Comparison of ENCODE assay signal across 1 fruit fly cellular context in the genomic region with DNA sequence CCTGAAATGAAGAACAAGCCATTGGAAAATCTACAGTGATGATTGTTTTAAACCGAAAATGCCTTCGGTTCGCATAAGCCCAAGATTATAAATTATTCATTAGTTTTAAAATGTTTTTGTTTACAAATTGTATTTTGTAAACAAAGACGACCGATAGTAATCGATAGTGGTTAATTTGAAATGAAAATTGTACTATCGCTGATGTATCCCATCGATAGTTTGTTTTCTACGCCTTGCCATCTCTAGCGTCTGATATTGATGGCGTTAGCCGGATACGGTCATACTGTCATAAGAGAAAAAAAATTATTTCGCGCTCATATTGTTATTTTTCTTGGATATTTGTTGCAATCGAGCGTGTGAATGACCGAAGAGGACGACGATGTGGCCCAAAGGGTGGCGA.
A peak's percentile ranks its signal among the peaks of the same experiment; 100 is the strongest.
TF ChIP-seq lines count a peak whose summit lies in the region.

Gene SMC1 (plus strand): TSS at position 247 of the 400 bp plus-strand sequence.

TF ChIP-seq in whole organism, embryonic, 481 proteins besides CTCF, POLR2A, EP300 and RAD21 (continued from another document and continues in another):
- no peak for TF ChIP-seq Oli (tag; optimal IDR thresholded peaks at IDR 0.05; lab: Kevin White, UChicago)
- no peak for TF ChIP-seq CG14050 (GFP tag; IDR thresholded peaks at IDR 0.05; lab: Robert Waterston, UW)
- no peak for TF ChIP-seq CG6689 (GFP tag; IDR thresholded peaks at IDR 0.05; lab: Robert Waterston, UW)
- no peak for TF ChIP-seq CG18764 (GFP tag; optimal IDR thresholded peaks at IDR 0.05; lab: Kevin White, UChicago)
- TF ChIP-seq CG12659 (GFP tag; optimal IDR thresholded peaks at IDR 0.05; lab: Kevin White, UChicago) = peak; percentile 83
- peak; percentile 68 for TF ChIP-seq CG17829 (tag; optimal IDR thresholded peaks at IDR 0.05; lab: Kevin White, UChicago)
- no peak for TF ChIP-seq D (optimal IDR thresholded peaks at IDR 0.05; lab: Kevin White, UChicago)
- TF ChIP-seq D (GFP tag; optimal IDR thresholded peaks at IDR 0.05; lab: Kevin White, UChicago) = no peak
- TF ChIP-seq Atf6 (GFP tag; IDR thresholded peaks at IDR 0.05; lab: Robert Waterston, UW) = peak; percentile 38; the same call in 1 of the 2 replicates
- no peak for TF ChIP-seq CG12219 (GFP tag; optimal IDR thresholded peaks at IDR 0.05; lab: Kevin White, UChicago)
- no peak for TF ChIP-seq nerfin-1 (tag; optimal IDR thresholded peaks at IDR 0.05; lab: Kevin White, UChicago)
- TF ChIP-seq CG8765 (GFP tag; IDR thresholded peaks at IDR 0.05; lab: Robert Waterston, UW) = no peak
- no peak for TF ChIP-seq CG18476 (GFP tag; optimal IDR thresholded peaks at IDR 0.05; lab: Kevin White, UChicago)
- no peak for TF ChIP-seq ci (GFP tag; IDR thresholded peaks at IDR 0.05; lab: Robert Waterston, UW)
- peak; percentile 3 for TF ChIP-seq CG7786 (GFP tag; optimal IDR thresholded peaks at IDR 0.05; lab: Kevin White, UChicago)
- TF ChIP-seq CG32532 (GFP tag; IDR thresholded peaks at IDR 0.05; lab: Robert Waterston, UW) = peak; percentile 67
- TF ChIP-seq H15 (GFP tag; IDR thresholded peaks at IDR 0.05; lab: Robert Waterston, UW) = no peak
- TF ChIP-seq ash1 (GFP tag; optimal IDR thresholded peaks at IDR 0.05; lab: Kevin White, UChicago) = no peak
- no peak for TF ChIP-seq Hr78 (GFP tag; optimal IDR thresholded peaks at IDR 0.05; lab: Kevin White, UChicago)
- TF ChIP-seq stc (GFP tag; IDR thresholded peaks at IDR 0.05; lab: Robert Waterston, UW) = no peak; the same call in 1 of the 2 replicates
- no peak for TF ChIP-seq eve (GFP tag; optimal IDR thresholded peaks at IDR 0.05; lab: Kevin White, UChicago)
- TF ChIP-seq slbo (GFP tag; IDR thresholded peaks at IDR 0.05; lab: Robert Waterston, UW) = peak; percentile 72
- peak; percentile 13 for TF ChIP-seq tin (GFP tag; optimal IDR thresholded peaks at IDR 0.05; lab: Kevin White, UChicago)
- TF ChIP-seq Doc2 (GFP tag; IDR thresholded peaks at IDR 0.05; lab: Robert Waterston, UW) = no peak
- peak; percentile 42 for TF ChIP-seq CG34376 (GFP tag; optimal IDR thresholded peaks at IDR 0.05; lab: Kevin White, UChicago)
- no peak; the same call in 1 of the 2 replicates for TF ChIP-seq NFAT (GFP tag; IDR thresholded peaks at IDR 0.05; lab: Robert Waterston, UW)
- peak; percentile 64 for TF ChIP-seq pho (GFP tag; optimal IDR thresholded peaks at IDR 0.05; lab: Kevin White, UChicago)
- no peak for TF ChIP-seq Hey (tag; optimal IDR thresholded peaks at IDR 0.05; lab: Kevin White, UChicago)
- TF ChIP-seq gfzf (GFP tag; optimal IDR thresholded peaks at IDR 0.05; lab: Kevin White, UChicago) = peak; percentile 82
- peak; percentile 83 for TF ChIP-seq CG9797 (GFP tag; optimal IDR thresholded peaks at IDR 0.05; lab: Kevin White, UChicago)
- TF ChIP-seq gcm2 (GFP tag; optimal IDR thresholded peaks at IDR 0.05; lab: Kevin White, UChicago) = no peak
- peak; percentile 23 for TF ChIP-seq Mad (GFP tag; optimal IDR thresholded peaks at IDR 0.05; lab: Kevin White, UChicago)
- peak; percentile 18 for TF ChIP-seq CG13775 (GFP tag; optimal IDR thresholded peaks at IDR 0.05; lab: Kevin White, UChicago)
- TF ChIP-seq Oaz (GFP tag; IDR thresholded peaks at IDR 0.05; lab: Robert Waterston, UW) = no peak
- TF ChIP-seq ara (GFP tag; IDR thresholded peaks at IDR 0.05; lab: Robert Waterston, UW) = no peak
- TF ChIP-seq CG9727 (GFP tag; optimal IDR thresholded peaks at IDR 0.05; lab: Kevin White, UChicago) = no peak
- TF ChIP-seq kni (GFP tag; optimal IDR thresholded peaks at IDR 0.05; lab: Kevin White, UChicago) = no peak
- no peak for TF ChIP-seq twi (tag; optimal IDR thresholded peaks at IDR 0.05; lab: Kevin White, UChicago)
- no peak for TF ChIP-seq kah (GFP tag; optimal IDR thresholded peaks at IDR 0.05; lab: Kevin White, UChicago)
- TF ChIP-seq wek (GFP tag; optimal IDR thresholded peaks at IDR 0.05; lab: Kevin White, UChicago) = peak; percentile 18
- no peak for TF ChIP-seq CG7556 (GFP tag; optimal IDR thresholded peaks at IDR 0.05; lab: Kevin White, UChicago)
- no peak for TF ChIP-seq jing (GFP tag; optimal IDR thresholded peaks at IDR 0.05; lab: Kevin White, UChicago)
- TF ChIP-seq CG15011 (GFP tag; optimal IDR thresholded peaks at IDR 0.05; lab: Kevin White, UChicago) = no peak
- TF ChIP-seq CG10321 (GFP tag; IDR thresholded peaks at IDR 0.05; lab: Robert Waterston, UW) = no peak
- peak; percentile 50 for TF ChIP-seq CG8281 (tag; optimal IDR thresholded peaks at IDR 0.05; lab: Kevin White, UChicago)
- no peak for TF ChIP-seq ranshi (GFP tag; IDR thresholded peaks at IDR 0.05; lab: Robert Waterston, UW)
- TF ChIP-seq CG9437 (GFP tag; optimal IDR thresholded peaks at IDR 0.05; lab: Kevin White, UChicago) = no peak
- TF ChIP-seq CG17328 (GFP tag; IDR thresholded peaks at IDR 0.05; lab: Robert Waterston, UW) = 0 out of 2 replicates have a peak, but pooled peaks have one; percentile 11
- no peak for TF ChIP-seq tll (GFP tag; optimal IDR thresholded peaks at IDR 0.05; lab: Kevin White, UChicago)
- TF ChIP-seq unc-4 (GFP tag; IDR thresholded peaks at IDR 0.05; lab: Robert Waterston, UW; ENCODE audit: partially characterized antibody) = peak; percentile 99
- TF ChIP-seq pnt (GFP tag; optimal IDR thresholded peaks at IDR 0.05; lab: Kevin White, UChicago) = no peak
- no peak for TF ChIP-seq wor (GFP tag; IDR thresholded peaks at IDR 0.05; lab: Robert Waterston, UW)
- peak; percentile 62 for TF ChIP-seq CG13624 (GFP tag; optimal IDR thresholded peaks at IDR 0.05; lab: Kevin White, UChicago)
- no peak for TF ChIP-seq Ada2b (GFP tag; IDR thresholded peaks at IDR 0.05; lab: Robert Waterston, UW)
- no peak for TF ChIP-seq CG11456 (GFP tag; IDR thresholded peaks at IDR 0.05; lab: Robert Waterston, UW)
- no peak for TF ChIP-seq CG7839 (tag; optimal IDR thresholded peaks at IDR 0.05; lab: Kevin White, UChicago)
- no peak for TF ChIP-seq sr (GFP tag; IDR thresholded peaks at IDR 0.05; lab: Robert Waterston, UW)
- peak; percentile 64 for TF ChIP-seq jumu (GFP tag; optimal IDR thresholded peaks at IDR 0.05; lab: Kevin White, UChicago)
- TF ChIP-seq CG4707 (GFP tag; optimal IDR thresholded peaks at IDR 0.05; lab: Kevin White, UChicago) = no peak
- TF ChIP-seq trem (tag; optimal IDR thresholded peaks at IDR 0.05; lab: Kevin White, UChicago) = peak; percentile 88
- TF ChIP-seq HLH54F (GFP tag; optimal IDR thresholded peaks at IDR 0.05; lab: Kevin White, UChicago) = peak; percentile 61
- TF ChIP-seq MBD-R2 (GFP tag; IDR thresholded peaks at IDR 0.05; lab: Robert Waterston, UW) = peak; percentile 96
- no peak for TF ChIP-seq insv (GFP tag; optimal IDR thresholded peaks at IDR 0.05; lab: Kevin White, UChicago)
- no peak for TF ChIP-seq br (optimal IDR thresholded peaks at IDR 0.05; lab: Kevin White, UChicago)
- TF ChIP-seq cwo (GFP tag; optimal IDR thresholded peaks at IDR 0.05; lab: Kevin White, UChicago) = no peak
- TF ChIP-seq Awh (GFP tag; IDR thresholded peaks at IDR 0.05; lab: Robert Waterston, UW) = 0 out of 2 replicates have a peak, but pooled peaks have one; percentile 23
- TF ChIP-seq CG2889 (GFP tag; IDR thresholded peaks at IDR 0.05; lab: Robert Waterston, UW) = no peak
- TF ChIP-seq Hmx (GFP tag; optimal IDR thresholded peaks at IDR 0.05; lab: Kevin White, UChicago) = no peak
- no peak for TF ChIP-seq toy (GFP tag; IDR thresholded peaks at IDR 0.05; lab: Robert Waterston, UW)
- TF ChIP-seq CG31441 (GFP tag; IDR thresholded peaks at IDR 0.05; lab: Robert Waterston, UW) = no peak
- TF ChIP-seq Dip3 (GFP tag; optimal IDR thresholded peaks at IDR 0.05; lab: Kevin White, UChicago) = peak; percentile 7
- no peak for TF ChIP-seq CG2678 (tag; optimal IDR thresholded peaks at IDR 0.05; lab: Kevin White, UChicago)
- peak; percentile 13 for TF ChIP-seq Mes4 (GFP tag; optimal IDR thresholded peaks at IDR 0.05; lab: Kevin White, UChicago)
- TF ChIP-seq ind (GFP tag; optimal IDR thresholded peaks at IDR 0.05; lab: Kevin White, UChicago) = no peak
- TF ChIP-seq Lpt (GFP tag; optimal IDR thresholded peaks at IDR 0.05; lab: Kevin White, UChicago) = no peak
- no peak for TF ChIP-seq CG31388 (GFP tag; optimal IDR thresholded peaks at IDR 0.05; lab: Kevin White, UChicago)
- no peak; the same call in 1 of the 2 replicates for TF ChIP-seq CG6272 (GFP tag; IDR thresholded peaks at IDR 0.05; lab: Robert Waterston, UW)
- TF ChIP-seq otp (GFP tag; IDR thresholded peaks at IDR 0.05; lab: Robert Waterston, UW) = no peak
- TF ChIP-seq Gsc (GFP tag; IDR thresholded peaks at IDR 0.05; lab: Robert Waterston, UW) = no peak
- TF ChIP-seq Scr (GFP tag; IDR thresholded peaks at IDR 0.05; lab: Robert Waterston, UW; ENCODE audit: partially characterized antibody) = peak; percentile 99
- TF ChIP-seq Fer2 (tag; optimal IDR thresholded peaks at IDR 0.05; lab: Kevin White, UChicago) = peak; percentile 0
- no peak for TF ChIP-seq CG11247 (GFP tag; IDR thresholded peaks at IDR 0.05; lab: Robert Waterston, UW)
- TF ChIP-seq CG8944 (GFP tag; optimal IDR thresholded peaks at IDR 0.05; lab: Kevin White, UChicago) = no peak
- TF ChIP-seq shn (GFP tag; optimal IDR thresholded peaks at IDR 0.05; lab: Kevin White, UChicago) = peak; percentile 35
- peak; percentile 53 for TF ChIP-seq CG12769 (tag; optimal IDR thresholded peaks at IDR 0.05; lab: Kevin White, UChicago)
- peak; percentile 83 for TF ChIP-seq phol (tag; optimal IDR thresholded peaks at IDR 0.05; lab: Kevin White, UChicago)
- peak; percentile 43 to 61 for TF ChIP-seq dpn (GFP tag; optimal IDR thresholded peaks at IDR 0.05; lab: Kevin White, UChicago)
- TF ChIP-seq Dfd (GFP tag; optimal IDR thresholded peaks at IDR 0.05; lab: Kevin White, UChicago) = no peak
- TF ChIP-seq Doc3 (GFP tag; IDR thresholded peaks at IDR 0.05; lab: Robert Waterston, UW; ENCODE audit: partially characterized antibody) = peak; percentile 99
- TF ChIP-seq Dek (tag; optimal IDR thresholded peaks at IDR 0.05; lab: Kevin White, UChicago) = peak; percentile 54
- TF ChIP-seq CG17612 (GFP tag; IDR thresholded peaks at IDR 0.05; lab: Robert Waterston, UW) = no peak
- TF ChIP-seq mld (GFP tag; IDR thresholded peaks at IDR 0.05; lab: Robert Waterston, UW; ENCODE audit: partially characterized antibody) = peak; percentile 99
- TF ChIP-seq hbn (GFP tag; IDR thresholded peaks at IDR 0.05; lab: Robert Waterston, UW; ENCODE audit: partially characterized antibody) = peak; percentile 99
- TF ChIP-seq fd3F (GFP tag; optimal IDR thresholded peaks at IDR 0.05; lab: Kevin White, UChicago) = peak; percentile 24
- TF ChIP-seq NC2α (GFP tag; optimal IDR thresholded peaks at IDR 0.05; lab: Kevin White, UChicago) = no peak
- peak; percentile 86 for TF ChIP-seq MESR4 (GFP tag; optimal IDR thresholded peaks at IDR 0.05; lab: Kevin White, UChicago)
- TF ChIP-seq HHEX (GFP tag; optimal IDR thresholded peaks at IDR 0.05; lab: Kevin White, UChicago) = no peak
- TF ChIP-seq Antp (GFP tag; optimal IDR thresholded peaks at IDR 0.05; lab: Kevin White, UChicago) = peak; percentile 47
- no peak for TF ChIP-seq CG10431 (GFP tag; optimal IDR thresholded peaks at IDR 0.05; lab: Kevin White, UChicago)
- no peak for TF ChIP-seq Aef1 (GFP tag; IDR thresholded peaks at IDR 0.05; lab: Robert Waterston, UW)
- TF ChIP-seq CG13424 (tag; optimal IDR thresholded peaks at IDR 0.05; lab: Kevin White, UChicago) = peak; percentile 42
- TF ChIP-seq CG8478 (optimal IDR thresholded peaks at IDR 0.05; lab: Kevin White, UChicago) = no peak
- peak; percentile 51 for TF ChIP-seq eyg (GFP tag; optimal IDR thresholded peaks at IDR 0.05; lab: Kevin White, UChicago)
- peak; percentile 81; the same call in 1 of the 2 replicates for TF ChIP-seq sob (GFP tag; IDR thresholded peaks at IDR 0.05; lab: Robert Waterston, UW)
- peak; percentile 54 for TF ChIP-seq CG30403 (GFP tag; optimal IDR thresholded peaks at IDR 0.05; lab: Kevin White, UChicago)
- no peak for TF ChIP-seq B-H1 (GFP tag; IDR thresholded peaks at IDR 0.05; lab: Robert Waterston, UW)
- no peak for TF ChIP-seq CG13123 (GFP tag; optimal IDR thresholded peaks at IDR 0.05; lab: Kevin White, UChicago)
- no peak for TF ChIP-seq gcm (GFP tag; optimal IDR thresholded peaks at IDR 0.05; lab: Kevin White, UChicago)
- TF ChIP-seq unpg (GFP tag; optimal IDR thresholded peaks at IDR 0.05; lab: Kevin White, UChicago) = no peak
- no peak for TF ChIP-seq kay (GFP tag; optimal IDR thresholded peaks at IDR 0.05; lab: Kevin White, UChicago)
- peak; percentile 0 for TF ChIP-seq CG6254 (GFP tag; optimal IDR thresholded peaks at IDR 0.05; lab: Kevin White, UChicago)
- peak; percentile 31; the same call in 1 of the 2 replicates for TF ChIP-seq Xrp1 (GFP tag; IDR thresholded peaks at IDR 0.05; lab: Robert Waterston, UW)
- TF ChIP-seq slou (GFP tag; optimal IDR thresholded peaks at IDR 0.05; lab: Kevin White, UChicago) = peak; percentile 32
- TF ChIP-seq Drgx (GFP tag; IDR thresholded peaks at IDR 0.05; lab: Robert Waterston, UW) = no peak
- TF ChIP-seq CG4617 (GFP tag; optimal IDR thresholded peaks at IDR 0.05; lab: Kevin White, UChicago; ENCODE audit: borderline replicate concordance) = peak; percentile 89
- TF ChIP-seq pan (optimal IDR thresholded peaks at IDR 0.05; lab: Kevin White, UChicago) = no peak
- TF ChIP-seq pan (GFP tag; optimal IDR thresholded peaks at IDR 0.05 in 1 of 2, IDR thresholded peaks at IDR 0.05 in 1 of 2) = peak in 1 of 2 experiments; percentile 44
- no peak for TF ChIP-seq CG17802 (tag; optimal IDR thresholded peaks at IDR 0.05; lab: Kevin White, UChicago)
- TF ChIP-seq sc (optimal IDR thresholded peaks at IDR 0.05; lab: Kevin White, UChicago) = no peak
- no peak for TF ChIP-seq sc (GFP tag; optimal IDR thresholded peaks at IDR 0.05; lab: Kevin White, UChicago)
- peak; percentile 99 for TF ChIP-seq CG42726 (GFP tag; IDR thresholded peaks at IDR 0.05; lab: Robert Waterston, UW; ENCODE audit: partially characterized antibody)
- TF ChIP-seq HLH4C (GFP tag; IDR thresholded peaks at IDR 0.05; lab: Robert Waterston, UW; ENCODE audit: partially characterized antibody) = peak; percentile 98
- no peak for TF ChIP-seq prd (optimal IDR thresholded peaks at IDR 0.05; lab: Kevin White, UChicago)
- no peak for TF ChIP-seq prd (GFP tag; IDR thresholded peaks at IDR 0.05; lab: Robert Waterston, UW)
- TF ChIP-seq fd102C (GFP tag; optimal IDR thresholded peaks at IDR 0.05; lab: Kevin White, UChicago) = no peak
- no peak for TF ChIP-seq CG2875 (GFP tag; optimal IDR thresholded peaks at IDR 0.05; lab: Kevin White, UChicago)
- TF ChIP-seq lbe (GFP tag; optimal IDR thresholded peaks at IDR 0.05; lab: Kevin White, UChicago) = peak; percentile 76
- TF ChIP-seq CG14667 (GFP tag; IDR thresholded peaks at IDR 0.05; lab: Robert Waterston, UW) = no peak
- TF ChIP-seq Opbp (GFP tag; IDR thresholded peaks at IDR 0.05; lab: Robert Waterston, UW; ENCODE audit: partially characterized antibody) = peak; percentile 100
- no peak for TF ChIP-seq CG11695 (GFP tag; IDR thresholded peaks at IDR 0.05; lab: Robert Waterston, UW)
